Fruit fly (Drosophila melanogaster): ENCODE results near the gene X11L.
A peak's percentile ranks its signal among the peaks of the same experiment; 100 is the strongest.

The X11L gene

dm6 chrX:17599330-17599729, at the start of gene X11L (continued):
- TF ChIP-seq CG12236 (GFP tag; optimal IDR thresholded peaks at IDR 0.05), result peak; percentile 37
- no peak for TF ChIP-seq nom (GFP tag; optimal IDR thresholded peaks at IDR 0.05)
- TF ChIP-seq run (tag; optimal IDR thresholded peaks at IDR 0.05), result no peak
- peak; percentile 79 for TF ChIP-seq CG16863 (GFP tag; optimal IDR thresholded peaks at IDR 0.05)
- peak; percentile 63 for TF ChIP-seq CG10654 (GFP tag; optimal IDR thresholded peaks at IDR 0.05)
- peak; percentile 88 for TF ChIP-seq BEAF-32 (GFP tag; optimal IDR thresholded peaks at IDR 0.05)
- TF ChIP-seq sisA (GFP tag; IDR thresholded peaks at IDR 0.05), result peak; percentile 73
- TF ChIP-seq da (GFP tag; optimal IDR thresholded peaks at IDR 0.05), result no peak
- no peak for TF ChIP-seq danr (GFP tag; IDR thresholded peaks at IDR 0.05)
- peak; percentile 76 for TF ChIP-seq jumu (GFP tag; optimal IDR thresholded peaks at IDR 0.05)
- TF ChIP-seq Sox100B (GFP tag; optimal IDR thresholded peaks at IDR 0.05), result no peak
- TF ChIP-seq Lpt (GFP tag; optimal IDR thresholded peaks at IDR 0.05), result no peak
- TF ChIP-seq vfl (GFP tag; optimal IDR thresholded peaks at IDR 0.05), result peak; percentile 79
- no peak for TF ChIP-seq bcd (GFP tag; optimal IDR thresholded peaks at IDR 0.05)
- peak; percentile 64 for TF ChIP-seq CG18764 (GFP tag; optimal IDR thresholded peaks at IDR 0.05)
- peak; percentile 8 for TF ChIP-seq wek (GFP tag; optimal IDR thresholded peaks at IDR 0.05)
- no peak for TF ChIP-seq Tbp (GFP tag; optimal IDR thresholded peaks at IDR 0.05)
- peak; percentile 23 for TF ChIP-seq Atf-2 (GFP tag; optimal IDR thresholded peaks at IDR 0.05)
- TF ChIP-seq CG16815 (GFP tag; optimal IDR thresholded peaks at IDR 0.05), result peak; percentile 46
- TF ChIP-seq knrl (GFP tag; IDR thresholded peaks at IDR 0.05; ENCODE audit: partially characterized antibody), result peak; percentile 88
- 0 out of 2 replicates have a peak, but pooled peaks have one; percentile 40 for TF ChIP-seq aop (GFP tag; IDR thresholded peaks at IDR 0.05)
- TF ChIP-seq lmd (GFP tag; IDR thresholded peaks at IDR 0.05), result peak; percentile 39; the same call in 1 of the 2 replicates
- peak; percentile 38 for TF ChIP-seq CG17359 (tag; optimal IDR thresholded peaks at IDR 0.05)
- peak; percentile 48 for TF ChIP-seq CG2712 (tag; optimal IDR thresholded peaks at IDR 0.05)
- TF ChIP-seq HmgD (GFP tag; optimal IDR thresholded peaks at IDR 0.05), result peak; percentile 12
- TF ChIP-seq h (optimal IDR thresholded peaks at IDR 0.05), result no peak
- peak; percentile 83 for TF ChIP-seq sna (GFP tag; IDR thresholded peaks at IDR 0.05; ENCODE audit: partially characterized antibody)
- no peak for TF ChIP-seq dimm (GFP tag; IDR thresholded peaks at IDR 0.05)
- peak; percentile 44; the same call in 1 of the 2 replicates for TF ChIP-seq CG11085 (GFP tag; IDR thresholded peaks at IDR 0.05)
- peak; percentile 76 for TF ChIP-seq CG12659 (GFP tag; optimal IDR thresholded peaks at IDR 0.05)
- peak; percentile 89 for TF ChIP-seq bbx (GFP tag; IDR thresholded peaks at IDR 0.05; ENCODE audit: partially characterized antibody)
- TF ChIP-seq Asciz (GFP tag; optimal IDR thresholded peaks at IDR 0.05), result no peak
- TF ChIP-seq CG9817 (tag; optimal IDR thresholded peaks at IDR 0.05), result no peak
- TF ChIP-seq TFAM (GFP tag; optimal IDR thresholded peaks at IDR 0.05), result no peak
- no peak for TF ChIP-seq CG7271 (tag; optimal IDR thresholded peaks at IDR 0.05)
- peak; percentile 56 for TF ChIP-seq CG1792 (GFP tag; optimal IDR thresholded peaks at IDR 0.05)
- TF ChIP-seq CG13775 (GFP tag; optimal IDR thresholded peaks at IDR 0.05), result peak; percentile 57
- TF ChIP-seq CG17612 (GFP tag; IDR thresholded peaks at IDR 0.05), result peak; percentile 69
- no peak for TF ChIP-seq CG6765 (GFP tag; optimal IDR thresholded peaks at IDR 0.05)
- TF ChIP-seq dpn (GFP tag; optimal IDR thresholded peaks at IDR 0.05), result peak; percentile 76 to 77
- TF ChIP-seq CG17829 (tag; optimal IDR thresholded peaks at IDR 0.05), result peak; percentile 62
- 0 out of 2 replicates have a peak, but pooled peaks have one; percentile 30 for TF ChIP-seq Awh (GFP tag; IDR thresholded peaks at IDR 0.05)
- TF ChIP-seq mld (GFP tag; IDR thresholded peaks at IDR 0.05; ENCODE audit: partially characterized antibody), result peak; percentile 75; the same call in 1 of the 3 replicates
- no peak for TF ChIP-seq CkIIα-i1 (GFP tag; IDR thresholded peaks at IDR 0.05)
- peak; percentile 31 for TF ChIP-seq cwo (GFP tag; optimal IDR thresholded peaks at IDR 0.05)
- peak; percentile 65; the same call in 1 of the 2 replicates for TF ChIP-seq HLH3B (GFP tag; IDR thresholded peaks at IDR 0.05)
- TF ChIP-seq CG13424 (tag; optimal IDR thresholded peaks at IDR 0.05), result peak; percentile 34
- TF ChIP-seq CG7786 (GFP tag; optimal IDR thresholded peaks at IDR 0.05), result peak; percentile 84
- TF ChIP-seq grn (GFP tag; optimal IDR thresholded peaks at IDR 0.05), result no peak
- TF ChIP-seq trh (GFP tag; optimal IDR thresholded peaks at IDR 0.05), result no peak
- TF ChIP-seq emc (GFP tag; optimal IDR thresholded peaks at IDR 0.05), result peak; percentile 52

Measured in whole organism, embryonic.